Fruit fly (Drosophila melanogaster) whole organism, embryonic: Measurements from ENCODE around the gene CG44158.

ENCODE experiments used
- CG10366 ChIP-seq: fragments of 200-800 bp; sonication (Bioruptor generic); IDR thresholded peaks from 2 replicates; pipeline ENCODE4 v1.3.6; 2022; ENCODE audit warnings: missing biosample characterization, missing genetic modification characterization
- CG11696 ChIP-seq: fragments of 200-800 bp; sonication (Bioruptor generic); IDR thresholded peaks from 2 replicates; pipeline ENCODE4 v1.3.6; 2022; ENCODE audit warnings: missing biosample characterization, missing genetic modification characterization
- CG13287 ChIP-seq: fragments of 200-800 bp; sonication (Bioruptor generic); IDR thresholded peaks from 2 replicates; pipeline ENCODE4 v1.3.6; 2022; ENCODE audit warnings: missing biosample characterization, missing genetic modification characterization; ENCODE audit not compliant: partially characterized antibody
- CG13424 ChIP-seq: fragments of 200-800 bp; sonication (Bioruptor generic); optimal IDR thresholded peaks from 2 replicates; lab custom pipeline; 2019; ENCODE audit warnings: missing biosample characterization, mild to moderate bottlenecking, missing genetic modification characterization, moderate library complexity
- CG13624 ChIP-seq: fragments of 200-800 bp; sonication (Bioruptor generic); optimal IDR thresholded peaks from 2 replicates; lab custom pipeline; 2016; ENCODE audit warnings: missing biosample characterization, missing genetic modification characterization
- CG14710 ChIP-seq: fragments of 200-800 bp; sonication (Bioruptor generic); optimal IDR thresholded peaks from 3 replicates; lab custom pipeline; 2019; ENCODE audit warnings: missing biosample characterization, mild to moderate bottlenecking, missing genetic modification characterization, moderate library complexity
- CG15073 ChIP-seq: fragments of 200-800 bp; sonication (Bioruptor generic); optimal IDR thresholded peaks from 2 replicates; lab custom pipeline; 2016; ENCODE audit warnings: missing biosample characterization, missing genetic modification characterization
- CG15514 ChIP-seq: fragments of 200-800 bp; sonication (Bioruptor generic); optimal IDR thresholded peaks from 3 replicates; lab custom pipeline; 2017; ENCODE audit warnings: missing biosample characterization, missing genetic modification characterization, mild to moderate bottlenecking, moderate library complexity, missing genetic modification reagents
- CG2129 ChIP-seq: fragments of 200-800 bp; sonication (Bioruptor generic); IDR thresholded peaks from 2 replicates; pipeline ENCODE4 v1.3.6; 2022; ENCODE audit warnings: missing biosample characterization, missing genetic modification characterization; ENCODE audit not compliant: partially characterized antibody
- CG2678 ChIP-seq: fragments of 200-800 bp; sonication (Bioruptor generic); optimal IDR thresholded peaks from 3 replicates; lab custom pipeline; 2019; ENCODE audit warnings: missing biosample characterization, mild to moderate bottlenecking, missing genetic modification characterization, moderate library complexity
- CG3065 ChIP-seq: fragments of 200-800 bp; sonication (Bioruptor generic); optimal IDR thresholded peaks from 2 replicates; lab custom pipeline; 2016; ENCODE audit warnings: missing biosample characterization, missing genetic modification characterization
- CG32772 ChIP-seq: fragments of 200-800 bp; sonication (Bioruptor generic); IDR thresholded peaks from 2 replicates; pipeline ENCODE4 v1.3.6; 2022; ENCODE audit warnings: missing biosample characterization, missing genetic modification characterization
- CG33213 ChIP-seq: fragments of 200-800 bp; sonication (Bioruptor generic); optimal IDR thresholded peaks from 3 replicates; lab custom pipeline; 2016; ENCODE audit warnings: missing biosample characterization, missing genetic modification characterization
- CG3838 ChIP-seq: fragments of 200-800 bp; sonication (Bioruptor generic); optimal IDR thresholded peaks from 3 replicates; lab custom pipeline; 2016; ENCODE audit warnings: missing biosample characterization, missing genetic modification characterization
- CG6175 ChIP-seq: fragments of 200-800 bp; sonication (Bioruptor generic); IDR thresholded peaks from 3 replicates; pipeline ENCODE4 v1.3.6; 2022; ENCODE audit warnings: missing biosample characterization, missing genetic modification characterization
- CG6854 ChIP-seq: fragments of 200-800 bp; sonication (Bioruptor generic); optimal IDR thresholded peaks from 3 replicates; lab custom pipeline; 2017; ENCODE audit warnings: missing biosample characterization, mild to moderate bottlenecking, missing genetic modification characterization
- CG8290 ChIP-seq, 3 experiments: fragments of 200-800 bp; sonication (Bioruptor generic); optimal IDR thresholded peaks; 2 replicates each; lab custom pipeline; 2016 to 2019; ENCODE audit warnings: missing biosample characterization in 3 of 3, missing genetic modification characterization in 3 of 3, mild to moderate bottlenecking in 2 of 3, moderate library complexity in 1 of 3
- CG9609 ChIP-seq: fragments of 200-800 bp; sonication (Bioruptor generic); optimal IDR thresholded peaks from 3 replicates; lab custom pipeline; 2016; ENCODE audit warnings: missing biosample characterization, missing genetic modification characterization
- Chrac-16 ChIP-seq: fragments of 200-800 bp; sonication (Bioruptor generic); optimal IDR thresholded peaks from 3 replicates; lab custom pipeline; 2016; ENCODE audit warnings: missing biosample characterization, missing genetic modification characterization
- Dfd ChIP-seq, 2 experiments: fragments of >200 bp; optimal IDR thresholded peaks; 2 replicates each; lab custom pipeline; 2017; ENCODE audit warnings: missing biosample characterization in 2 of 2, missing genetic modification characterization in 2 of 2
- Dll ChIP-seq: fragments of 200-800 bp; sonication (Bioruptor generic); IDR thresholded peaks from 4 replicates; pipeline ENCODE4 v1.3.6; 2022; ENCODE audit warnings: missing biosample characterization, missing genetic modification characterization; ENCODE audit not compliant: partially characterized antibody
- Doc2 ChIP-seq: fragments of 200-800 bp; sonication (Bioruptor generic); IDR thresholded peaks from 2 replicates; pipeline ENCODE4 v1.3.6; 2022; ENCODE audit warnings: missing biosample characterization, missing genetic modification characterization
- E2f2 ChIP-seq: fragments of 200-800 bp; sonication (Bioruptor generic); IDR thresholded peaks from 2 replicates; pipeline ENCODE4 v1.3.6; 2022; ENCODE audit warnings: missing biosample characterization, missing genetic modification characterization
- Fer3 ChIP-seq: fragments of 200-800 bp; sonication (Bioruptor generic); optimal IDR thresholded peaks from 2 replicates; lab custom pipeline; 2018; ENCODE audit warnings: missing biosample characterization, mild to moderate bottlenecking, missing genetic modification characterization, moderate library complexity
- Hmr ChIP-seq: fragments of 200-800 bp; sonication (Bioruptor generic); optimal IDR thresholded peaks from 3 replicates; lab custom pipeline; 2017; ENCODE audit warnings: mild to moderate bottlenecking, missing biosample characterization, missing genetic modification reagents, missing genetic modification characterization
- Hr39 ChIP-seq: fragments of >200 bp; optimal IDR thresholded peaks from 2 replicates; lab custom pipeline; 2017
- Lpt ChIP-seq: fragments of >200 bp; optimal IDR thresholded peaks from 2 replicates; lab custom pipeline; 2018; ENCODE audit warnings: missing biosample characterization, missing genetic modification characterization
- NFAT ChIP-seq: fragments of 200-800 bp; sonication (Bioruptor generic); IDR thresholded peaks from 2 replicates; pipeline ENCODE4 v1.3.6; 2022; ENCODE audit warnings: missing biosample characterization, missing genetic modification characterization
- Nf-YA ChIP-seq: fragments of 200-800 bp; sonication (Bioruptor generic); IDR thresholded peaks from 2 replicates; pipeline ENCODE4 v1.3.6; 2022; ENCODE audit warnings: missing biosample characterization, missing genetic modification characterization
- Scr ChIP-seq: fragments of 200-800 bp; sonication (Bioruptor generic); IDR thresholded peaks from 2 replicates; pipeline ENCODE4 v1.3.6; 2022; ENCODE audit warnings: missing biosample characterization, missing genetic modification characterization; ENCODE audit not compliant: partially characterized antibody
- Usf ChIP-seq: fragments of 200-800 bp; sonication (Bioruptor generic); optimal IDR thresholded peaks from 2 replicates; lab custom pipeline; 2017; ENCODE audit warnings: missing genotype, missing biosample characterization, missing genetic modification characterization
- aop ChIP-seq: fragments of 200-800 bp; sonication (Bioruptor generic); IDR thresholded peaks from 2 replicates; pipeline ENCODE4 v1.3.6; 2022; ENCODE audit warnings: missing biosample characterization, missing genetic modification characterization
- ash1 ChIP-seq: fragments of 200-800 bp; sonication (Bioruptor generic); optimal IDR thresholded peaks from 2 replicates; lab custom pipeline; 2018; ENCODE audit warnings: missing biosample characterization, mild to moderate bottlenecking, missing genetic modification characterization
- bbx ChIP-seq: fragments of 200-800 bp; sonication (Bioruptor generic); IDR thresholded peaks from 2 replicates; pipeline ENCODE4 v1.3.6; 2022; ENCODE audit warnings: missing biosample characterization, missing genetic modification characterization; ENCODE audit not compliant: partially characterized antibody
- danr ChIP-seq: fragments of 200-800 bp; sonication (Bioruptor generic); IDR thresholded peaks from 2 replicates; pipeline ENCODE4 v1.3.6; 2022; ENCODE audit warnings: missing biosample characterization, missing genetic modification characterization
- dati ChIP-seq: fragments of 200-800 bp; sonication (Bioruptor generic); IDR thresholded peaks from 2 replicates; pipeline ENCODE4 v1.3.6; 2022; ENCODE audit warnings: missing biosample characterization, missing genetic modification characterization
- dmrt11E ChIP-seq: fragments of 200-800 bp; sonication (Bioruptor generic); optimal IDR thresholded peaks from 3 replicates; lab custom pipeline; 2018; ENCODE audit warnings: missing biosample characterization, mild to moderate bottlenecking, missing genetic modification characterization, moderate library complexity
- exex ChIP-seq: fragments of 200-800 bp; sonication (Bioruptor generic); optimal IDR thresholded peaks from 4 replicates; lab custom pipeline; 2018; ENCODE audit warnings: missing biosample characterization, mild to moderate bottlenecking, missing genetic modification characterization, moderate library complexity
- fd96Cb ChIP-seq: fragments of 200-800 bp; sonication (Bioruptor generic); optimal IDR thresholded peaks from 2 replicates; lab custom pipeline; 2018; ENCODE audit warnings: missing biosample characterization, mild to moderate bottlenecking, missing genetic modification characterization, moderate library complexity
- lab ChIP-seq: fragments of 200-800 bp; sonication (Bioruptor generic); optimal IDR thresholded peaks from 3 replicates; lab custom pipeline; 2017; ENCODE audit warnings: missing biosample characterization, missing genetic modification characterization, mild to moderate bottlenecking, moderate library complexity, missing genetic modification reagents
- lov ChIP-seq, 2 experiments: fragments of 200-800 bp in 1 of 2; fragments of >200 bp in 1 of 2; sonication (Bioruptor generic) in 1 of 2; IDR thresholded peaks in 1 of 2; optimal IDR thresholded peaks in 1 of 2; 2 replicates in 1 of 2; 3 replicates in 1 of 2; pipeline versions ENCODE4 v1.3.6 to Lab custom; 2017 to 2022; ENCODE audit warnings: missing biosample characterization in 1 of 2, missing genetic modification characterization in 1 of 2
- nmo ChIP-seq: fragments of 200-800 bp; sonication (Bioruptor generic); optimal IDR thresholded peaks from 2 replicates; lab custom pipeline; 2018; ENCODE audit warnings: missing biosample characterization, mild to moderate bottlenecking, missing genetic modification characterization, moderate library complexity
- odd ChIP-seq: fragments of 200-800 bp; sonication (Bioruptor generic); optimal IDR thresholded peaks from 2 replicates; lab custom pipeline; 2017; ENCODE audit warnings: missing biosample characterization, mild to moderate bottlenecking, missing genetic modification characterization
- row ChIP-seq: fragments of 200-800 bp; sonication (Bioruptor generic); IDR thresholded peaks from 3 replicates; pipeline ENCODE4 v1.3.6; 2022; ENCODE audit warnings: missing biosample characterization, missing genetic modification characterization
- schlank ChIP-seq: fragments of 200-800 bp; sonication (Bioruptor generic); optimal IDR thresholded peaks from 2 replicates; lab custom pipeline; 2018; ENCODE audit warnings: missing biosample characterization, mild to moderate bottlenecking, missing genetic modification characterization
- sens-2 ChIP-seq: fragments of 200-800 bp; sonication (Bioruptor generic); IDR thresholded peaks from 2 replicates; pipeline ENCODE4 v1.3.6; 2022; ENCODE audit warnings: missing biosample characterization, missing genetic modification characterization
- tup ChIP-seq: fragments of 200-800 bp; sonication (Bioruptor generic); optimal IDR thresholded peaks from 2 replicates; lab custom pipeline; 2016; ENCODE audit warnings: missing biosample characterization, mild to moderate bottlenecking, missing genetic modification characterization, moderate library complexity

Gene CG44158

DNA sequence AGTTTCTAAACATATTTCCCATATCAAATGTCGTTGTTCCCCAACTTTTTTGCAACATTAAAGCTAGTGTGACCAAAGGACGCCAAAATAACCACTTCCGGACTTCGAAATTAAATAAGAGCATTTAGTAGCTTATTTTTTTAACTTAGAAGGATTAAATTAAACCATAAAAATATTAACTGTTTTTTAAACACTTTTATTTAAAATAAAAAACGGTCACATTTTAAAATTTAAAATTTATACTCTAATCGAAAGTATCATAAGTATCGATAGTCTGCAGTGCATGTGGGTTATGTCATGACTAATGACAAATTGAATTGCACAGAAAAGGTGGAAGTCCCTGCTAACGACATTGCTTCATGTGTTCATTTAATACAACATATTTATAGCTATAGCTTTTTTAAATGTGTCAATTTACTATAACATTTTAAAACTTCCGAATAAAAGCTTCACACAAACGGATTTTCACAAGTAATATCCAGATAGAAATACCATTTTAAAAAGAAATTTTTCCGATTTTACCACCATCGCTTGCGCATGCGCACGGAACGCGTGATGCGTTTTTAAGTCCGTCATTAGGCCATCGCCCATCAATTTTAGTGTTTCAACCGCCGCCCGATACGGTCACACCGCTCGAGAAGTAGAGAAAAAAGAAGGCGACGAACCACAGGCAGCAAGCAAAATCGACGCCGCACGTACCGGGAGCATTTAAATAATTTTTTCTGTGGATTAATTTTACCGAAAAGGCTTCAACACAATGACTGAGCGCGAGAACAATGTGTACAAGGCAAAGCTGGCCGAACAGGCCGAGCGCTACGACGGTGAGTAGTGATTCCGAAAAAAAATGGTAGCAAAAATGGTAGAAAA, 33.7 kb downstream of the CG44158 start, which contains the start of the genes CG7156 and 14-3-3epsilon (continued):
- TF ChIP-seq CG2129 (GFP tag; lab: Robert Waterston, UW), result no peak
- no peak for TF ChIP-seq lov (optimal IDR thresholded peaks at IDR 0.05; lab: Kevin White, UChicago)
- 0 out of 3 replicates have a peak, but pooled peaks have one; percentile 49 for TF ChIP-seq lov (GFP tag; IDR thresholded peaks at IDR 0.05; lab: Robert Waterston, UW)
- TF ChIP-seq dati (GFP tag; lab: Robert Waterston, UW), result no peak
- peak; percentile 46 for TF ChIP-seq Hmr (GFP tag; lab: Kevin White, UChicago)
- no peak for TF ChIP-seq sens-2 (GFP tag; lab: Robert Waterston, UW)
- TF ChIP-seq Dfd (GFP tag; optimal IDR thresholded peaks at IDR 0.05; lab: Kevin White, UChicago), result no peak
- TF ChIP-seq Fer3 (tag; lab: Kevin White, UChicago), result peak; percentile 51
- peak; percentile 49 for TF ChIP-seq bbx (GFP tag; lab: Robert Waterston, UW)
- peak; percentile 32; the same call in 1 of the 2 replicates for TF ChIP-seq CG10366
- TF ChIP-seq CG2678 (tag; lab: Kevin White, UChicago), result no peak
- TF ChIP-seq CG11696 (GFP tag; lab: Robert Waterston, UW), result no peak
- no peak for TF ChIP-seq Lpt (GFP tag; lab: Kevin White, UChicago)
- TF ChIP-seq NFAT (GFP tag; lab: Robert Waterston, UW), result 0 out of 2 replicates have a peak, but pooled peaks have one; percentile 3
- TF ChIP-seq odd, result peak; percentile 26
- no peak for TF ChIP-seq schlank (tag; lab: Kevin White, UChicago)
- 0 out of 2 replicates have a peak, but pooled peaks have one; percentile 8 for TF ChIP-seq aop (GFP tag; lab: Robert Waterston, UW)
- no peak for TF ChIP-seq ash1 (GFP tag; lab: Kevin White, UChicago)
- TF ChIP-seq nmo, result peak; percentile 76
- peak; percentile 48 for TF ChIP-seq CG15514
- TF ChIP-seq Doc2 (GFP tag; lab: Robert Waterston, UW), result no peak
- TF ChIP-seq Dll (GFP tag; lab: Robert Waterston, UW), result peak; percentile 69
- no peak for TF ChIP-seq fd96Cb (tag; lab: Kevin White, UChicago)
- TF ChIP-seq CG9609 (GFP tag; lab: Kevin White, UChicago), result no peak
- TF ChIP-seq CG3065 (GFP tag; lab: Kevin White, UChicago), result no peak
- TF ChIP-seq CG32772 (GFP tag; lab: Robert Waterston, UW), result 0 out of 2 replicates have a peak, but pooled peaks have one; percentile 25
- TF ChIP-seq CG6854 (GFP tag; lab: Kevin White, UChicago), result no peak
- peak; percentile 42 for TF ChIP-seq lab
- TF ChIP-seq danr (GFP tag; lab: Robert Waterston, UW), result no peak
- TF ChIP-seq dmrt11E (tag; lab: Kevin White, UChicago), result peak; percentile 68
- peak; percentile 49 for TF ChIP-seq Chrac-16 (GFP tag; lab: Kevin White, UChicago)
- peak; percentile 42 for TF ChIP-seq CG8290 (GFP tag; optimal IDR thresholded peaks at IDR 0.05; lab: Kevin White, UChicago)
- TF ChIP-seq CG8290 (tag; optimal IDR thresholded peaks at IDR 0.05; lab: Kevin White, UChicago), result no peak
- TF ChIP-seq Usf (GFP tag; lab: Kevin White, UChicago), result no peak
- no peak for TF ChIP-seq CG15073
- TF ChIP-seq E2f2 (GFP tag; lab: Robert Waterston, UW), result peak; percentile 48
- no peak for TF ChIP-seq Hr39 (lab: Kevin White, UChicago)
- TF ChIP-seq CG33213 (GFP tag; lab: Kevin White, UChicago), result peak; percentile 49
- TF ChIP-seq CG6175 (GFP tag; lab: Robert Waterston, UW), result no peak
- TF ChIP-seq CG13624 (GFP tag; lab: Kevin White, UChicago), result peak; percentile 9
- 0 out of 2 replicates have a peak, but pooled peaks have one; percentile 5 for TF ChIP-seq Nf-YA (GFP tag; lab: Robert Waterston, UW)
- peak; percentile 35 for TF ChIP-seq row (GFP tag; lab: Robert Waterston, UW)
- no peak for TF ChIP-seq exex
- TF ChIP-seq CG14710 (tag; lab: Kevin White, UChicago), result peak; percentile 92
- peak; percentile 59 for TF ChIP-seq CG13287 (GFP tag; lab: Robert Waterston, UW)
- peak; percentile 74 for TF ChIP-seq Scr (GFP tag; lab: Robert Waterston, UW)
- no peak for TF ChIP-seq tup
- TF ChIP-seq CG3838 (GFP tag; lab: Kevin White, UChicago), result peak; percentile 14
- peak; percentile 26 for TF ChIP-seq CG13424
